Fruit fly (Drosophila melanogaster): Measurements from ENCODE around the gene CG6650.

The CG6650 gene

dm6 chr3L:14001658-14002523 lies 29.4 kb upstream of the CG6650 start, which contains the start of the genes Nprl3 and upSET (continued):
- TF ChIP-seq Opbp (GFP tag; IDR thresholded peaks at IDR 0.05; ENCODE audit: partially characterized antibody): peak; percentile 93
- no peak for TF ChIP-seq B-H2 (GFP tag; optimal IDR thresholded peaks at IDR 0.05)
- TF ChIP-seq B-H1 (GFP tag; IDR thresholded peaks at IDR 0.05): no peak
- no peak for TF ChIP-seq GATAe (GFP tag; conservative IDR thresholded peaks at IDR 0.05)
- TF ChIP-seq Chrac-16 (GFP tag; optimal IDR thresholded peaks at IDR 0.05): no peak
- no peak for TF ChIP-seq CG10959 (GFP tag; IDR thresholded peaks at IDR 0.05)
- TF ChIP-seq CG13296 (GFP tag; optimal IDR thresholded peaks at IDR 0.05): no peak
- TF ChIP-seq CG9727 (GFP tag; optimal IDR thresholded peaks at IDR 0.05): peak; percentile 7
- 0 out of 3 replicates have a peak, but pooled peaks have one; percentile 37 for TF ChIP-seq Dbx (GFP tag; IDR thresholded peaks at IDR 0.05)
- peak; percentile 24 for TF ChIP-seq Max (GFP tag; optimal IDR thresholded peaks at IDR 0.05)
- no peak for TF ChIP-seq CrebB (tag; optimal IDR thresholded peaks at IDR 0.05)
- TF ChIP-seq sob (GFP tag; IDR thresholded peaks at IDR 0.05): no peak
- no peak for TF ChIP-seq psq (GFP tag; optimal IDR thresholded peaks at IDR 0.05)
- TF ChIP-seq Side (GFP tag; optimal IDR thresholded peaks at IDR 0.05): no peak
- no peak for TF ChIP-seq CG7271 (tag; optimal IDR thresholded peaks at IDR 0.05)
- no peak for TF ChIP-seq slbo (GFP tag; IDR thresholded peaks at IDR 0.05)
- TF ChIP-seq Nf-YC (tag; optimal IDR thresholded peaks at IDR 0.05): peak; percentile 60
- TF ChIP-seq CG10209 (GFP tag; optimal IDR thresholded peaks at IDR 0.05): no peak
- peak; percentile 60 for TF ChIP-seq nerfin-2 (GFP tag; IDR thresholded peaks at IDR 0.05; ENCODE audit: partially characterized antibody)
- TF ChIP-seq CG11456 (GFP tag; IDR thresholded peaks at IDR 0.05): no peak
- TF ChIP-seq odd (GFP tag; optimal IDR thresholded peaks at IDR 0.05): no peak
- no peak for TF ChIP-seq Poxn (GFP tag; IDR thresholded peaks at IDR 0.05)
- TF ChIP-seq cwo (GFP tag; optimal IDR thresholded peaks at IDR 0.05): no peak
- no peak for TF ChIP-seq Dip2 (GFP tag; IDR thresholded peaks at IDR 0.05)
- TF ChIP-seq mld (GFP tag; IDR thresholded peaks at IDR 0.05; ENCODE audit: partially characterized antibody): peak; percentile 79; the same call in 2 of the 3 replicates
- peak; percentile 87 for TF ChIP-seq Scr (GFP tag; IDR thresholded peaks at IDR 0.05; ENCODE audit: partially characterized antibody)
- TF ChIP-seq Tbp (GFP tag; optimal IDR thresholded peaks at IDR 0.05): no peak
- peak; percentile 84 for TF ChIP-seq gfzf (GFP tag; optimal IDR thresholded peaks at IDR 0.05)
- peak; percentile 63; the same call in 2 of the 3 replicates for TF ChIP-seq CG17361 (GFP tag; IDR thresholded peaks at IDR 0.05)
- TF ChIP-seq Hr78 (GFP tag; optimal IDR thresholded peaks at IDR 0.05): peak in 1 of 2 experiments; percentile 2
- no peak for TF ChIP-seq CG5245 (GFP tag; optimal IDR thresholded peaks at IDR 0.05)
- no peak for TF ChIP-seq CG33557 (GFP tag; optimal IDR thresholded peaks at IDR 0.05)
- TF ChIP-seq cg (GFP tag; optimal IDR thresholded peaks at IDR 0.05): no peak
- TF ChIP-seq run (tag; optimal IDR thresholded peaks at IDR 0.05): no peak
- TF ChIP-seq Xbp1 (GFP tag; optimal IDR thresholded peaks at IDR 0.05): no peak
- no peak for TF ChIP-seq wek (GFP tag; optimal IDR thresholded peaks at IDR 0.05)
- TF ChIP-seq CG10366 (GFP tag; IDR thresholded peaks at IDR 0.05): no peak
- TF ChIP-seq MESR4 (GFP tag; optimal IDR thresholded peaks at IDR 0.05): peak; percentile 40
- TF ChIP-seq CG16815 (GFP tag; optimal IDR thresholded peaks at IDR 0.05): no peak
- TF ChIP-seq CG6791 (GFP tag; IDR thresholded peaks at IDR 0.05; ENCODE audit: partially characterized antibody): peak; percentile 83
- no peak for TF ChIP-seq ind (GFP tag; optimal IDR thresholded peaks at IDR 0.05)
- TF ChIP-seq trh (GFP tag; optimal IDR thresholded peaks at IDR 0.05): no peak
- peak; percentile 6 for TF ChIP-seq unpg (GFP tag; optimal IDR thresholded peaks at IDR 0.05)
- TF ChIP-seq Sry-β (GFP tag; optimal IDR thresholded peaks at IDR 0.05): no peak
- no peak for TF ChIP-seq CG4854 (GFP tag; optimal IDR thresholded peaks at IDR 0.05)
- peak; percentile 83 for TF ChIP-seq tna (GFP tag; IDR thresholded peaks at IDR 0.05; ENCODE audit: partially characterized antibody)
- TF ChIP-seq dmrt11E (tag; optimal IDR thresholded peaks at IDR 0.05): no peak
- TF ChIP-seq CG4424 (GFP tag; optimal IDR thresholded peaks at IDR 0.05): peak; percentile 14

All from whole organism, embryonic.